Worm (Caenorhabditis elegans) whole organism, L2 larva: ENCODE measurements around the gene str-38.

Experiments
- R02D3.7 ChIP-seq: fragments of 150-350 bp; optimal IDR thresholded peaks from 2 replicates; lab custom pipeline; 2014; ENCODE audit warnings: missing biosample characterization, missing genetic modification characterization
- Y55F3AM.14 ChIP-seq: fragments of 200-800 bp; sonication (Bioruptor generic); optimal IDR thresholded peaks from 2 replicates; lab custom pipeline; 2018; ENCODE audit warnings: mild to moderate bottlenecking, missing genetic modification characterization, missing compliant biosample characterization
- ZK546.5 ChIP-seq: sonication (generic microtip); optimal IDR thresholded peaks from 2 replicates; lab custom pipeline; 2017; ENCODE audit warnings: missing biosample characterization, missing genetic modification characterization
- alr-1 ChIP-seq: fragments of 150-350 bp; optimal IDR thresholded peaks from 2 replicates; lab custom pipeline; 2014; ENCODE audit warnings: missing biosample characterization, missing genetic modification characterization
- aly-2 ChIP-seq: fragments of 150-350 bp; optimal IDR thresholded peaks from 2 replicates; lab custom pipeline; 2014; ENCODE audit warnings: missing biosample characterization, missing genetic modification characterization
- ama-1 ChIP-seq: fragments of 150-350 bp; optimal IDR thresholded peaks from 2 replicates; lab custom pipeline; 2018; ENCODE audit warnings: inconsistent platforms
- blmp-1 ChIP-seq: sonication (generic microtip); optimal IDR thresholded peaks from 2 replicates; lab custom pipeline; 2017; ENCODE audit warnings: missing genetic modification characterization, mild to moderate bottlenecking, missing compliant biosample characterization, antibody characterized with exemption, moderate library complexity; ENCODE audit not compliant: insufficient read depth
- ceh-82 ChIP-seq: fragments of 150-350 bp; optimal IDR thresholded peaks from 2 replicates; lab custom pipeline; 2014; ENCODE audit warnings: missing biosample characterization, missing genetic modification characterization
- crh-2 ChIP-seq: sonication (generic microtip); optimal IDR thresholded peaks from 2 replicates; lab custom pipeline; 2017; ENCODE audit warnings: missing biosample characterization, missing genetic modification characterization
- dmd-4 ChIP-seq: sonication (generic microtip); optimal IDR thresholded peaks from 2 replicates; lab custom pipeline; 2017; ENCODE audit warnings: missing biosample characterization, missing genetic modification characterization
- egl-27 ChIP-seq: sonication (generic microtip); optimal IDR thresholded peaks from 3 replicates; lab custom pipeline; 2017; ENCODE audit warnings: missing biosample characterization, missing genetic modification reagents, missing genetic modification characterization
- gmeb-1 ChIP-seq: fragments of 150-350 bp; optimal IDR thresholded peaks from 2 replicates; lab custom pipeline; 2014; ENCODE audit warnings: missing biosample characterization, missing genetic modification characterization
- lin-13 ChIP-seq: fragments of 150-350 bp; optimal IDR thresholded peaks from 2 replicates; lab custom pipeline; 2014; ENCODE audit warnings: missing biosample characterization, missing genetic modification reagents, missing genetic modification characterization
- lin-39 ChIP-seq: fragments of 150-350 bp; optimal IDR thresholded peaks from 2 replicates; lab custom pipeline; 2014; ENCODE audit warnings: missing biosample characterization, missing genetic modification reagents, missing genetic modification characterization
- lsy-2 ChIP-seq, 2 experiments: fragments of 150-350 bp in 1 of 2; sonication (generic microtip) in 1 of 2; optimal IDR thresholded peaks; 2 replicates each; lab custom pipeline; 2014 to 2017; ENCODE audit warnings: missing biosample characterization in 2 of 2, missing genetic modification characterization in 2 of 2
- mbf-1 ChIP-seq: sonication (generic microtip); optimal IDR thresholded peaks from 2 replicates; lab custom pipeline; 2017; ENCODE audit warnings: missing biosample characterization, missing genetic modification characterization
- nhr-10 ChIP-seq: sonication (generic microtip); optimal IDR thresholded peaks from 2 replicates; lab custom pipeline; 2017; ENCODE audit warnings: missing biosample characterization, missing genetic modification characterization
- nhr-11 ChIP-seq: fragments of 150-350 bp; optimal IDR thresholded peaks from 2 replicates; lab custom pipeline; 2014; ENCODE audit warnings: missing biosample characterization, missing genetic modification characterization
- nhr-12 ChIP-seq: fragments of 150-350 bp; optimal IDR thresholded peaks from 2 replicates; lab custom pipeline; 2014; ENCODE audit warnings: missing biosample characterization, missing genetic modification characterization
- nhr-21 ChIP-seq: fragments of 150-350 bp; optimal IDR thresholded peaks from 2 replicates; lab custom pipeline; 2014; ENCODE audit warnings: missing biosample characterization, missing genetic modification characterization
- nhr-237 ChIP-seq: fragments of 150-350 bp; optimal IDR thresholded peaks from 2 replicates; lab custom pipeline; 2014; ENCODE audit warnings: missing biosample characterization, missing genetic modification characterization
- nhr-25 ChIP-seq: fragments of 150-350 bp; sonication (generic microtip); optimal IDR thresholded peaks from 3 replicates; lab custom pipeline; 2014; ENCODE audit warnings: missing biosample characterization, missing genetic modification characterization
- nhr-6 ChIP-seq: fragments of 150-350 bp; optimal IDR thresholded peaks from 2 replicates; lab custom pipeline; 2014; ENCODE audit warnings: missing biosample characterization, missing genetic modification characterization
- nhr-77 ChIP-seq: fragments of 150-350 bp; optimal IDR thresholded peaks from 2 replicates; lab custom pipeline; 2014; ENCODE audit warnings: missing biosample characterization, missing genetic modification characterization
- sem-4 ChIP-seq: fragments of 150-350 bp; optimal IDR thresholded peaks from 2 replicates; lab custom pipeline; 2014; ENCODE audit warnings: missing biosample characterization, missing genetic modification reagents, missing genetic modification characterization
- skn-1 ChIP-seq: sonication (generic microtip); optimal IDR thresholded peaks from 2 replicates; lab custom pipeline; 2017; ENCODE audit warnings: missing biosample characterization, missing genetic modification characterization
- sma-3 ChIP-seq: sonication (generic microtip); optimal IDR thresholded peaks from 2 replicates; lab custom pipeline; 2016; ENCODE audit warnings: missing genetic modification reagents, missing genetic modification characterization, missing compliant biosample characterization
- sma-9 ChIP-seq, 2 experiments: fragments of 150-350 bp in 1 of 2; sonication (generic microtip) in 1 of 2; optimal IDR thresholded peaks; 2 replicates each; lab custom pipeline; 2014 to 2016; ENCODE audit warnings: missing genetic modification characterization in 2 of 2, mild to moderate bottlenecking in 1 of 2, missing biosample characterization in 1 of 2, missing compliant biosample characterization in 1 of 2, missing genetic modification reagents in 1 of 2, moderate library complexity in 1 of 2
- snpc-4 ChIP-seq: fragments of 150-350 bp; optimal IDR thresholded peaks from 2 replicates; lab custom pipeline; 2014; ENCODE audit warnings: missing biosample characterization, missing genetic modification characterization
- unc-55 ChIP-seq: fragments of 150-350 bp; sonication (generic microtip); optimal IDR thresholded peaks from 3 replicates; lab custom pipeline; 2014; ENCODE audit warnings: missing biosample characterization, missing genetic modification reagents, missing genetic modification characterization
- unc-62 ChIP-seq: fragments of 150-350 bp; optimal IDR thresholded peaks from 2 replicates; lab custom pipeline; 2014; ENCODE audit warnings: missing biosample characterization, missing genetic modification reagents, missing genetic modification characterization
- ztf-11 ChIP-seq: sonication (generic microtip); optimal IDR thresholded peaks from 2 replicates; lab custom pipeline; 2017; ENCODE audit warnings: missing biosample characterization, missing genetic modification characterization
- ztf-4 ChIP-seq: fragments of 150-350 bp; optimal IDR thresholded peaks from 2 replicates; lab custom pipeline; 2014; ENCODE audit warnings: missing biosample characterization, missing genetic modification characterization

The str-38 gene

ce11 chrV:15733020-15733419, 911 bp upstream of the str-38 start:
- no peak for TF ChIP-seq dmd-4
- TF ChIP-seq skn-1 (tag; lab: Kevin White, UChicago) = no peak
- no peak for TF ChIP-seq unc-55 (GFP tag; lab: Kevin White, UChicago)

DNA sequence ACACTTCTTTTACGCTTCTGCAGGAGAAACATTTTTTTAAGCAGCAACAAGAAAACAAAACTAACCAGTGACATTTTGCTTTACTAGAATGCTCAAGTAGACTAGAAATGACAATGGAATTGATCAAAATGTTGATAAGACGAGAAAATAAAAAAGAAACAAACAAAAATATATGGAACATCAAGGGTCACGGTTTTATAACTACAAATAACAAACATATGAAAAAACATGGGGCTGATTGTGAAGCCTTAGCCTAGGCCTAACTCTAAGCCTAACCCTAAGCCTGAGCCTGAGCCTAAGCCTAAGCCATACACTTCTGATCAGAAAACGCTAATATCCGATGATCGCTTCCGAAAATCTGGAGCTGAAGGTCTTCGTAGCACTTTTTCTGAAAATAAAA, 1.6 kb downstream of the str-38 start, which contains the start of gene Y6E2A.10:
TSS of gene Y6E2A.10 (minus strand) at position 101 of the 400 bp plus-strand sequence.
- no peak for TF ChIP-seq lin-39 (tag; lab: Kevin White, UChicago)
- no peak for TF ChIP-seq nhr-12
- TF ChIP-seq snpc-4 (tag; lab: Kevin White, UChicago) = no peak
- no peak for TF ChIP-seq egl-27 (tag; lab: Kevin White, UChicago)
- TF ChIP-seq sem-4 (tag; lab: Kevin White, UChicago) = no peak
- no peak for TF ChIP-seq nhr-11 (tag; lab: Kevin White, UChicago)
- TF ChIP-seq aly-2 (tag; lab: Kevin White, UChicago) = no peak
- TF ChIP-seq gmeb-1 (tag; lab: Kevin White, UChicago) = no peak
- no peak for TF ChIP-seq nhr-25
- no peak for TF ChIP-seq sma-9 (GFP tag; optimal IDR thresholded peaks at IDR 0.05; lab: Kevin White, UChicago)
- TF ChIP-seq sma-9 (tag; optimal IDR thresholded peaks at IDR 0.05; lab: Kevin White, UChicago) = no peak
- no peak for TF ChIP-seq nhr-21 (tag; lab: Kevin White, UChicago)
- TF ChIP-seq Y55F3AM.14 = no peak
- TF ChIP-seq lsy-2 (tag; optimal IDR thresholded peaks at IDR 0.05; lab: Kevin White, UChicago) = no peak
- no peak for TF ChIP-seq nhr-77
- no peak for TF ChIP-seq unc-62 (GFP tag; lab: Kevin White, UChicago)
- TF ChIP-seq, all 48 proteins: peak for 0

DNA sequence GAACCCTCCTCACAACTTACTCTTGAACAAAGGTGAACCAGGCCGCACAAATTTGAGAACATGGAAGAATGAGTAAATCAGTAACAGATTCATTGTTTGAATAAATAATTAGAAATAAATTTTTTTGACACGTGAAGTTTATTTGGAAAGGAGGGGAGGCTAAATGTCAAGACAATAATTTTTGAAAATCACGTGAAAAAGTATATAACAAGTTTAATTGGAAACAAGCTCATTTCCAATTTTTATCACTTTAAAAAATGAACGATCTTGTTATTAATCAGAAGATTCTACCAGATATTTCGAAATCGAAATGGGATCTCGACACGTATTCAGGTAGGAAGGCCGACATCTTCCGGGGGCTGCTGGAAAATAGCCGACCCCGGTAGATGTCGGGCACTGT, 5.5 kb downstream of the str-38 start, which contains the start of the genes irld-57 and sfxn-1.3:
TSS of gene irld-57 (minus strand) at position 101 of the 400 bp plus-strand sequence.
TSS of gene sfxn-1.3 (plus strand) at position 232 of the 400 bp plus-strand sequence.
- TF ChIP-seq lin-13 (GFP tag; lab: Kevin White, UChicago) (no peak), R02D3.7 (tag; lab: Kevin White, UChicago) (no peak), dmd-4 (no peak), mbf-1 (no peak), skn-1 (tag; lab: Kevin White, UChicago) (no peak), sma-9 (GFP tag; optimal IDR thresholded peaks at IDR 0.05; lab: Kevin White, UChicago) (no peak), sma-9 (tag; optimal IDR thresholded peaks at IDR 0.05; lab: Kevin White, UChicago) (no peak), nhr-12 (no peak), nhr-25 (no peak), nhr-10 (tag; lab: Kevin White, UChicago) (no peak), nhr-237 (tag; lab: Kevin White, UChicago) (no peak), ama-1 (lab: Kevin White, UChicago) (no peak), ztf-4 (tag; lab: Kevin White, UChicago) (no peak), nhr-77 (no peak), crh-2 (tag; lab: Kevin White, UChicago) (no peak), snpc-4 (tag; lab: Kevin White, UChicago) (no peak), ZK546.5 (tag; lab: Kevin White, UChicago) (no peak), sma-3 (GFP tag; lab: Kevin White, UChicago) (no peak), blmp-1 (tag; lab: Kevin White, UChicago) (no peak), alr-1 (tag; lab: Kevin White, UChicago) (no peak), sem-4 (tag; lab: Kevin White, UChicago) (no peak)
- TF ChIP-seq, all 48 proteins: peak for 0

ce11 chrV:15721888-15722287, 10.2 kb downstream of the str-38 start, which contains the start of gene srh-140:
TSS of gene srh-140 (plus strand) at chrV:15722188.
- TF ChIP-seq gmeb-1 (tag; lab: Kevin White, UChicago) = no peak
- TF ChIP-seq egl-27 (tag; lab: Kevin White, UChicago) = no peak
- no peak for TF ChIP-seq ztf-11

- TF ChIP-seq nhr-6 (tag; lab: Kevin White, UChicago) (no peak), ceh-82 (tag; lab: Kevin White, UChicago) (no peak), alr-1 (tag; lab: Kevin White, UChicago) (no peak), ama-1 (lab: Kevin White, UChicago) (no peak), skn-1 (tag; lab: Kevin White, UChicago) (no peak)
Measured at ce11 chrV:15721431-15721830, 10.7 kb downstream of the str-38 start.
